Fruit fly (Drosophila melanogaster): ENCODE data around the gene Rcd-1r.

dm6 chr2L:8964657-8965056, 49.2 kb downstream of the Rcd-1r start, which contains the start of gene CG32984:
- no peak for TF ChIP-seq CG8478 (optimal IDR thresholded peaks at IDR 0.05)
- TF ChIP-seq CTCF (optimal IDR thresholded peaks at IDR 0.05) = no peak
